Worm (Caenorhabditis elegans): Measurements from ENCODE around the gene srh-67.

The srh-67 gene

ce11 chrII:12485060-12485459, 23.7 kb upstream of the srh-67 start, which contains the start of gene F15A4.10:
TSS of gene F15A4.10 (minus strand) at chrII:12485160.
- TF ChIP-seq mdl-1 (tag; optimal IDR thresholded peaks at IDR 0.05) (no peak), nhr-67 (tag; optimal IDR thresholded peaks at IDR 0.05) (no peak), nhr-43 (tag; optimal IDR thresholded peaks at IDR 0.05; ENCODE audit: poor library complexity, severe bottlenecking) (no peak), zag-1 (tag; optimal IDR thresholded peaks at IDR 0.05) (no peak), fkh-2 (tag; optimal IDR thresholded peaks at IDR 0.05) (no peak), aly-2 (tag; optimal IDR thresholded peaks at IDR 0.05) (no peak), ztf-11 (tag; optimal IDR thresholded peaks at IDR 0.05) (no peak), nhr-237 (tag; optimal IDR thresholded peaks at IDR 0.05) (no peak), lin-15B (tag; optimal IDR thresholded peaks at IDR 0.05) (no peak), nhr-25 (tag; optimal IDR thresholded peaks at IDR 0.05) (no peak), ama-1 (optimal IDR thresholded peaks at IDR 0.05) (no peak), nhr-12 (tag; optimal IDR thresholded peaks at IDR 0.05) (no peak), lsy-12 (tag; optimal IDR thresholded peaks at IDR 0.05) (no peak), eor-1 (tag; optimal IDR thresholded peaks at IDR 0.05) (no peak), snpc-4 (tag; optimal IDR thresholded peaks at IDR 0.05) (no peak)

ce11 chrII:12488810-12489209, 19.9 kb upstream of the srh-67 start:
- TF ChIP-seq ZK546.5 (tag; optimal IDR thresholded peaks at IDR 0.05) (no peak), ceh-82 (tag; optimal IDR thresholded peaks at IDR 0.05) (no peak)

- TF ChIP-seq nfya-1 (tag; optimal IDR thresholded peaks at IDR 0.05; ENCODE audit: insufficient read depth) = no peak
- TF ChIP-seq ZK546.5 (tag; optimal IDR thresholded peaks at IDR 0.05) = no peak
- TF ChIP-seq lin-15B (tag; optimal IDR thresholded peaks at IDR 0.05) = no peak
- no peak for TF ChIP-seq nhr-28 (tag; optimal IDR thresholded peaks at IDR 0.05)
- TF ChIP-seq mdl-1 (tag; optimal IDR thresholded peaks at IDR 0.05) = no peak
- no peak for TF ChIP-seq ztf-4 (tag; optimal IDR thresholded peaks at IDR 0.05)
- no peak for TF ChIP-seq mml-1 (tag; optimal IDR thresholded peaks at IDR 0.05)
- no peak for TF ChIP-seq ztf-11 (tag; optimal IDR thresholded peaks at IDR 0.05)
- TF ChIP-seq lsy-12 (tag; optimal IDR thresholded peaks at IDR 0.05) = no peak
- TF ChIP-seq lin-39 (tag; optimal IDR thresholded peaks at IDR 0.05) = no peak
- TF ChIP-seq jun-1 (tag; optimal IDR thresholded peaks at IDR 0.05) = no peak
- no peak for TF ChIP-seq nhr-43 (tag; optimal IDR thresholded peaks at IDR 0.05; ENCODE audit: poor library complexity, severe bottlenecking)
Measured at ce11 chrII:12489903-12490302, 18.8 kb upstream of the srh-67 start, which contains the start of gene T21B4.15. TSS of gene T21B4.15 (plus strand) at chrII:12490203.

DNA sequence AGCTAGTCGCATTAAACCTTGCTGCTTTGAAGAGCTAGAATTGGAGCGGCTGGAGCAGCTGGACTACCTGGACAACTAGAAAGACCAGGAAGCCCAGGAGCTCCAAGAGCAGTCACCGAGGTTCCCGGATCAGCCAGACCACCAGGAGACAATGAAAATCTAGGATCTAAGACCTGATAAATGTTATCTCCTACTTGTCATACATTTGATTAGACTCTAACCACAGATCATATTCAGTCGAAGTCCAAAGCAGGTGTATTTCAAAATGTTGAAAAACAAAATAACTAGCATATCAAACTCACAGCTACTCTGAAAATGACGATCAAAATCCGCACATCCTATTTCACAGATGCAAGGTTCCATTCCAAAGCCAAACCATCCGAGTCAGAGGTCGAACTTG, 16.8 kb upstream of the srh-67 start, which contains the start of gene srz-6:
TSS of gene srz-6 (plus strand) at position 301 of the 400 bp plus-strand sequence.
- TF ChIP-seq jun-1 (tag; optimal IDR thresholded peaks at IDR 0.05) (no peak), daf-12 (tag; optimal IDR thresholded peaks at IDR 0.05) (no peak), aly-2 (tag; optimal IDR thresholded peaks at IDR 0.05) (no peak), pqm-1 (tag; optimal IDR thresholded peaks at IDR 0.05) (no peak), nfya-1 (tag; optimal IDR thresholded peaks at IDR 0.05; ENCODE audit: insufficient read depth) (no peak), fkh-2 (tag; optimal IDR thresholded peaks at IDR 0.05) (no peak), lsy-12 (tag; optimal IDR thresholded peaks at IDR 0.05) (no peak)

- TF ChIP-seq sea-2 (GFP tag; optimal IDR thresholded peaks at IDR 0.05) (no peak), ama-1 (optimal IDR thresholded peaks at IDR 0.05) (no peak), elt-2 (tag; optimal IDR thresholded peaks at IDR 0.05) (no peak), ceh-9 (tag; optimal IDR thresholded peaks at IDR 0.05) (no peak), nhr-11 (tag; optimal IDR thresholded peaks at IDR 0.05) (no peak), hmg-11 (tag; optimal IDR thresholded peaks at IDR 0.05) (no peak), nhr-25 (tag; optimal IDR thresholded peaks at IDR 0.05) (no peak), egl-5 (tag; optimal IDR thresholded peaks at IDR 0.05) (no peak), lin-15B (tag; optimal IDR thresholded peaks at IDR 0.05) (no peak), nhr-23 (tag; optimal IDR thresholded peaks at IDR 0.05) (no peak), skn-1 (tag; optimal IDR thresholded peaks at IDR 0.05) (no peak), elt-3 (tag; optimal IDR thresholded peaks at IDR 0.05) (no peak), egl-27 (tag; optimal IDR thresholded peaks at IDR 0.05) (no peak)
Measured at ce11 chrII:12494067-12494477, 14.7 kb upstream of the srh-67 start.

Measured in whole organism, L3 larva.